Fruit fly (Drosophila melanogaster): ENCODE results near the gene Prosbeta7.

Prosbeta7 gene

dm6 chr3R:5361681-5362319, 3.6 kb upstream of the Prosbeta7 start (continued):
- TF ChIP-seq bbx (GFP tag; IDR thresholded peaks at IDR 0.05; ENCODE audit: partially characterized antibody) = no peak
- no peak for TF ChIP-seq Hey (tag; optimal IDR thresholded peaks at IDR 0.05)
- no peak for TF ChIP-seq insv (GFP tag; optimal IDR thresholded peaks at IDR 0.05)
- no peak for TF ChIP-seq ac (GFP tag; optimal IDR thresholded peaks at IDR 0.05)
- TF ChIP-seq slp2 (GFP tag; optimal IDR thresholded peaks at IDR 0.05) = peak; percentile 52
- no peak for TF ChIP-seq Trl (optimal IDR thresholded peaks at IDR 0.05)
- peak; percentile 81 for TF ChIP-seq Trl (GFP tag; optimal IDR thresholded peaks at IDR 0.05)
- TF ChIP-seq CG18599 (GFP tag; optimal IDR thresholded peaks at IDR 0.05) = peak; percentile 88
- peak; percentile 39 for TF ChIP-seq Fer2 (tag; optimal IDR thresholded peaks at IDR 0.05)
- peak; percentile 81 for TF ChIP-seq ase (GFP tag; IDR thresholded peaks at IDR 0.05)
- TF ChIP-seq TFAM (GFP tag; optimal IDR thresholded peaks at IDR 0.05) = no peak
- TF ChIP-seq CG34224 (GFP tag; IDR thresholded peaks at IDR 0.05; ENCODE audit: partially characterized antibody) = no peak
- TF ChIP-seq CG17359 (tag; optimal IDR thresholded peaks at IDR 0.05) = peak; percentile 90
- peak; percentile 37 for TF ChIP-seq shn (GFP tag; optimal IDR thresholded peaks at IDR 0.05)
- peak; percentile 42; the same call in 1 of the 2 replicates for TF ChIP-seq wor (GFP tag; IDR thresholded peaks at IDR 0.05)
- no peak for TF ChIP-seq dan (GFP tag; IDR thresholded peaks at IDR 0.05)
- TF ChIP-seq Camta (GFP tag; optimal IDR thresholded peaks at IDR 0.05) = peak; percentile 79
- TF ChIP-seq inv (GFP tag; IDR thresholded peaks at IDR 0.05; ENCODE audit: partially characterized antibody) = no peak
- TF ChIP-seq CG17361 (GFP tag; IDR thresholded peaks at IDR 0.05) = peak; percentile 73
- TF ChIP-seq az2 (GFP tag; optimal IDR thresholded peaks at IDR 0.05) = peak; percentile 80
- no peak for TF ChIP-seq CG14965 (GFP tag; optimal IDR thresholded peaks at IDR 0.05; ENCODE audit: borderline replicate concordance)
- TF ChIP-seq tgo (GFP tag; IDR thresholded peaks at IDR 0.05) = peak; percentile 81
- peak; percentile 70 for TF ChIP-seq Awh (GFP tag; IDR thresholded peaks at IDR 0.05)
- TF ChIP-seq Vsx1 (GFP tag; optimal IDR thresholded peaks at IDR 0.05) = peak; percentile 62
- TF ChIP-seq CG4820 (GFP tag; optimal IDR thresholded peaks at IDR 0.05) = peak; percentile 79
- TF ChIP-seq ci (GFP tag; IDR thresholded peaks at IDR 0.05) = peak; percentile 92
- TF ChIP-seq ap (GFP tag; IDR thresholded peaks at IDR 0.05) = peak; percentile 80
- TF ChIP-seq CG2116 (GFP tag; optimal IDR thresholded peaks at IDR 0.05) = peak; percentile 4
- TF ChIP-seq CG12219 (GFP tag; optimal IDR thresholded peaks at IDR 0.05) = peak; percentile 82
- peak; percentile 81 for TF ChIP-seq CG30403 (GFP tag; optimal IDR thresholded peaks at IDR 0.05)
- TF ChIP-seq vfl (GFP tag; optimal IDR thresholded peaks at IDR 0.05) = peak; percentile 50
- peak; percentile 70 for TF ChIP-seq CG9817 (tag; optimal IDR thresholded peaks at IDR 0.05)
- peak; percentile 97 for TF ChIP-seq grau (tag; optimal IDR thresholded peaks at IDR 0.05)
- no peak for TF ChIP-seq Neu2 (GFP tag; optimal IDR thresholded peaks at IDR 0.05; ENCODE audit: borderline replicate concordance)
- peak; percentile 68 for TF ChIP-seq CG16815 (GFP tag; optimal IDR thresholded peaks at IDR 0.05)
- peak; percentile 83 for TF ChIP-seq Fer1 (GFP tag; optimal IDR thresholded peaks at IDR 0.05)
- no peak for TF ChIP-seq stwl (tag; optimal IDR thresholded peaks at IDR 0.05)
- TF ChIP-seq dimm (GFP tag; IDR thresholded peaks at IDR 0.05) = peak; percentile 61; the same call in 1 of the 2 replicates
- TF ChIP-seq esg (GFP tag; conservative IDR thresholded peaks at IDR 0.05) = peak; percentile 83
- TF ChIP-seq CG1792 (GFP tag; optimal IDR thresholded peaks at IDR 0.05) = peak; percentile 77
- TF ChIP-seq Chrac-16 (GFP tag; optimal IDR thresholded peaks at IDR 0.05) = peak; percentile 74
- TF ChIP-seq kah (GFP tag; optimal IDR thresholded peaks at IDR 0.05) = no peak
- peak; percentile 84 for TF ChIP-seq CG7786 (GFP tag; optimal IDR thresholded peaks at IDR 0.05)
- TF ChIP-seq eyg (GFP tag; optimal IDR thresholded peaks at IDR 0.05) = peak; percentile 48
- no peak for TF ChIP-seq Elba2 (GFP tag; optimal IDR thresholded peaks at IDR 0.05)
- no peak for TF ChIP-seq hkb (optimal IDR thresholded peaks at IDR 0.05)
- TF ChIP-seq hkb (GFP tag; IDR thresholded peaks at IDR 0.05) = peak; percentile 90
- peak; percentile 26 for TF ChIP-seq CG33557 (GFP tag; optimal IDR thresholded peaks at IDR 0.05)
- peak; percentile 70; the same call in 2 of the 3 replicates for TF ChIP-seq CG7357 (GFP tag; IDR thresholded peaks at IDR 0.05)
- TF ChIP-seq CG11085 (GFP tag; IDR thresholded peaks at IDR 0.05) = peak; percentile 68
- peak; percentile 85 for TF ChIP-seq Mrtf (GFP tag; IDR thresholded peaks at IDR 0.05)
